Fruit fly (Drosophila melanogaster) whole organism, embryonic: Measurements from ENCODE around the gene Hip14.

Source experiments
- CG10209 ChIP-seq: fragments of 200-800 bp; sonication (Bioruptor generic); optimal IDR thresholded peaks from 3 replicates; lab custom pipeline; 2017; ENCODE audit warnings: missing biosample characterization, mild to moderate bottlenecking, missing genetic modification characterization, missing genetic modification reagents
- CG10366 ChIP-seq: fragments of 200-800 bp; sonication (Bioruptor generic); IDR thresholded peaks from 2 replicates; pipeline ENCODE4 v1.3.6; 2022; ENCODE audit warnings: missing biosample characterization, missing genetic modification characterization
- CG10979 ChIP-seq: fragments of 200-800 bp; sonication (Bioruptor generic); optimal IDR thresholded peaks from 2 replicates; lab custom pipeline; 2018; ENCODE audit warnings: missing biosample characterization, mild to moderate bottlenecking, missing genetic modification characterization, moderate library complexity
- CG11085 ChIP-seq: fragments of 200-800 bp; sonication (Bioruptor generic); IDR thresholded peaks from 2 replicates; pipeline ENCODE4 v1.3.6; 2022; ENCODE audit warnings: missing biosample characterization, missing genetic modification characterization
- CG11456 ChIP-seq: fragments of 200-800 bp; sonication (Bioruptor generic); IDR thresholded peaks from 3 replicates; pipeline ENCODE4 v1.3.6; 2022; ENCODE audit warnings: missing biosample characterization, missing genetic modification characterization
- CG12942 ChIP-seq: fragments of 200-800 bp; sonication (Bioruptor generic); optimal IDR thresholded peaks from 3 replicates; lab custom pipeline; 2016; ENCODE audit warnings: missing biosample characterization, missing genetic modification characterization
- CG14710 ChIP-seq: fragments of 200-800 bp; sonication (Bioruptor generic); optimal IDR thresholded peaks from 3 replicates; lab custom pipeline; 2019; ENCODE audit warnings: missing biosample characterization, mild to moderate bottlenecking, missing genetic modification characterization, moderate library complexity
- CG15696 ChIP-seq: fragments of 200-800 bp; sonication (Bioruptor generic); optimal IDR thresholded peaks from 2 replicates; lab custom pipeline; 2019; ENCODE audit warnings: missing biosample characterization, mild to moderate bottlenecking, missing genetic modification characterization, moderate library complexity
- CG17361 ChIP-seq: fragments of 200-800 bp; sonication (Bioruptor generic); IDR thresholded peaks from 3 replicates; pipeline ENCODE4 v1.3.6; 2022; ENCODE audit warnings: missing biosample characterization, missing genetic modification characterization
- CG2712 ChIP-seq: fragments of 200-800 bp; optimal IDR thresholded peaks from 3 replicates; lab custom pipeline; 2019; ENCODE audit warnings: missing biosample characterization, mild to moderate bottlenecking, missing genetic modification characterization, moderate library complexity
- CG2889 ChIP-seq: fragments of 200-800 bp; sonication (Bioruptor generic); IDR thresholded peaks from 3 replicates; pipeline ENCODE4 v1.3.6; 2022; ENCODE audit warnings: missing biosample characterization, missing genetic modification characterization
- CG3838 ChIP-seq: fragments of 200-800 bp; sonication (Bioruptor generic); optimal IDR thresholded peaks from 3 replicates; lab custom pipeline; 2016; ENCODE audit warnings: missing biosample characterization, missing genetic modification characterization
- CG6813 ChIP-seq: fragments of 200-800 bp; sonication (Bioruptor generic); optimal IDR thresholded peaks from 2 replicates; lab custom pipeline; 2017; ENCODE audit warnings: missing biosample characterization, missing genetic modification characterization, mild to moderate bottlenecking, moderate library complexity, missing genetic modification reagents
- CG7271 ChIP-seq: fragments of 200-800 bp; sonication (Bioruptor generic); optimal IDR thresholded peaks from 2 replicates; lab custom pipeline; 2018; ENCODE audit warnings: missing biosample characterization, mild to moderate bottlenecking, missing genetic modification characterization, moderate library complexity
- CG8290 ChIP-seq, 3 experiments: fragments of 200-800 bp; sonication (Bioruptor generic); optimal IDR thresholded peaks; 2 replicates each; lab custom pipeline; 2016 to 2019; ENCODE audit warnings: missing biosample characterization in 3 of 3, missing genetic modification characterization in 3 of 3, mild to moderate bottlenecking in 2 of 3, moderate library complexity in 1 of 3
- CG8765 ChIP-seq: fragments of 200-800 bp; sonication (Bioruptor generic); IDR thresholded peaks from 2 replicates; pipeline ENCODE4 v1.3.6; 2022; ENCODE audit warnings: missing biosample characterization, missing genetic modification characterization
- CG9215 ChIP-seq: fragments of 200-800 bp; sonication (Bioruptor generic); IDR thresholded peaks from 2 replicates; pipeline ENCODE4 v1.3.6; 2022; ENCODE audit warnings: missing biosample characterization, missing genetic modification characterization
- CG9817 ChIP-seq: fragments of 200-800 bp; sonication (Bioruptor generic); optimal IDR thresholded peaks from 2 replicates; lab custom pipeline; 2018; ENCODE audit warnings: missing biosample characterization, mild to moderate bottlenecking, missing genetic modification characterization, moderate library complexity
- CrebB ChIP-seq: fragments of 200-800 bp; sonication (Bioruptor generic); optimal IDR thresholded peaks from 3 replicates; lab custom pipeline; 2018; ENCODE audit warnings: missing biosample characterization, mild to moderate bottlenecking, missing genetic modification characterization
- D ChIP-seq, 2 experiments: fragments of 200-800 bp in 1 of 2; fragments of >200 bp in 1 of 2; sonication (Bioruptor generic) in 1 of 2; optimal IDR thresholded peaks; 2 replicates in 1 of 2; 3 replicates in 1 of 2; lab custom pipeline; 2017; ENCODE audit warnings: mild to moderate bottlenecking in 1 of 2, missing biosample characterization in 1 of 2, missing genetic modification characterization in 1 of 2, missing genetic modification reagents in 1 of 2
- Dip2 ChIP-seq: fragments of 200-800 bp; sonication (Bioruptor generic); IDR thresholded peaks from 2 replicates; pipeline ENCODE4 v1.3.6; 2022; ENCODE audit warnings: missing biosample characterization, missing genetic modification characterization
- Doc3 ChIP-seq: fragments of 200-800 bp; sonication (Bioruptor generic); IDR thresholded peaks from 3 replicates; pipeline ENCODE4 v1.3.6; 2022; ENCODE audit warnings: missing biosample characterization, missing genetic modification characterization; ENCODE audit not compliant: partially characterized antibody
- E2f1 ChIP-seq: fragments of 200-800 bp; sonication (Bioruptor generic); IDR thresholded peaks from 2 replicates; pipeline ENCODE4 v1.3.6; 2022; ENCODE audit warnings: missing biosample characterization, missing genetic modification characterization
- Hr3 ChIP-seq: fragments of 200-800 bp; sonication (Bioruptor generic); optimal IDR thresholded peaks from 3 replicates; lab custom pipeline; 2016; ENCODE audit warnings: missing biosample characterization, missing genetic modification characterization
- Spps ChIP-seq: fragments of 200-800 bp; sonication (Bioruptor generic); optimal IDR thresholded peaks from 2 replicates; lab custom pipeline; 2018; ENCODE audit warnings: missing biosample characterization, mild to moderate bottlenecking, missing genetic modification characterization
- Taf1 ChIP-seq: fragments of 200-800 bp; sonication (Bioruptor generic); IDR thresholded peaks from 2 replicates; pipeline ENCODE4 v1.3.6; 2022; ENCODE audit warnings: missing biosample characterization, missing genetic modification characterization
- Xrp1 ChIP-seq: fragments of 200-800 bp; sonication (Bioruptor generic); IDR thresholded peaks from 2 replicates; pipeline ENCODE4 v1.3.6; 2022; ENCODE audit warnings: missing biosample characterization, missing genetic modification characterization
- bbx ChIP-seq: fragments of 200-800 bp; sonication (Bioruptor generic); IDR thresholded peaks from 2 replicates; pipeline ENCODE4 v1.3.6; 2022; ENCODE audit warnings: missing biosample characterization, missing genetic modification characterization; ENCODE audit not compliant: partially characterized antibody
- br ChIP-seq: fragments of >200 bp; optimal IDR thresholded peaks from 2 replicates; lab custom pipeline; 2017
- chif ChIP-seq, 2 experiments: fragments of 200-800 bp; sonication (Bioruptor generic); optimal IDR thresholded peaks; 3 replicates each; lab custom pipeline; 2016; ENCODE audit warnings: missing biosample characterization in 2 of 2, missing genetic modification characterization in 2 of 2
- dati ChIP-seq: fragments of 200-800 bp; sonication (Bioruptor generic); IDR thresholded peaks from 2 replicates; pipeline ENCODE4 v1.3.6; 2022; ENCODE audit warnings: missing biosample characterization, missing genetic modification characterization
- dmrt11E ChIP-seq: fragments of 200-800 bp; sonication (Bioruptor generic); optimal IDR thresholded peaks from 3 replicates; lab custom pipeline; 2018; ENCODE audit warnings: missing biosample characterization, mild to moderate bottlenecking, missing genetic modification characterization, moderate library complexity
- emc ChIP-seq: fragments of 200-800 bp; sonication (Bioruptor generic); optimal IDR thresholded peaks from 2 replicates; lab custom pipeline; 2016; ENCODE audit warnings: missing biosample characterization, missing genetic modification characterization
- gcm ChIP-seq: fragments of 200-800 bp; sonication (Bioruptor generic); optimal IDR thresholded peaks from 2 replicates; lab custom pipeline; 2019; ENCODE audit warnings: missing biosample characterization, mild to moderate bottlenecking, missing genetic modification characterization, moderate library complexity
- gem ChIP-seq: fragments of 200-800 bp; sonication (Bioruptor generic); optimal IDR thresholded peaks from 2 replicates; lab custom pipeline; 2019; ENCODE audit warnings: missing biosample characterization, mild to moderate bottlenecking, missing genetic modification characterization, moderate library complexity
- h ChIP-seq: fragments of >200 bp; optimal IDR thresholded peaks from 2 replicates; lab custom pipeline; 2017
- ham ChIP-seq: fragments of 200-800 bp; sonication (Bioruptor generic); IDR thresholded peaks from 2 replicates; pipeline ENCODE4 v1.3.6; 2022; ENCODE audit warnings: missing biosample characterization, missing genetic modification characterization
- klu ChIP-seq: fragments of 200-800 bp; sonication (Bioruptor generic); IDR thresholded peaks from 2 replicates; pipeline ENCODE4 v1.3.6; 2022; ENCODE audit warnings: missing biosample characterization, missing genetic modification characterization
- lab ChIP-seq: fragments of 200-800 bp; sonication (Bioruptor generic); optimal IDR thresholded peaks from 3 replicates; lab custom pipeline; 2017; ENCODE audit warnings: missing biosample characterization, missing genetic modification characterization, mild to moderate bottlenecking, moderate library complexity, missing genetic modification reagents
- lola ChIP-seq, 3 experiments: fragments of >200 bp in 2 of 3; fragments of 200-800 bp in 1 of 3; sonication (Bioruptor generic) in 1 of 3; optimal IDR thresholded peaks; 2 replicates each; lab custom pipeline; 2017 to 2019; ENCODE audit warnings: missing biosample characterization in 3 of 3, missing genetic modification characterization in 3 of 3, mild to moderate bottlenecking in 1 of 3, moderate library complexity in 1 of 3
- lov ChIP-seq, 2 experiments: fragments of 200-800 bp in 1 of 2; fragments of >200 bp in 1 of 2; sonication (Bioruptor generic) in 1 of 2; IDR thresholded peaks in 1 of 2; optimal IDR thresholded peaks in 1 of 2; 2 replicates in 1 of 2; 3 replicates in 1 of 2; pipeline versions ENCODE4 v1.3.6 to Lab custom; 2017 to 2022; ENCODE audit warnings: missing biosample characterization in 1 of 2, missing genetic modification characterization in 1 of 2
- mld ChIP-seq: fragments of 200-800 bp; sonication (Bioruptor generic); IDR thresholded peaks from 3 replicates; pipeline ENCODE4 v1.3.6; 2022; ENCODE audit warnings: missing biosample characterization, missing genetic modification characterization; ENCODE audit not compliant: partially characterized antibody
- nau ChIP-seq: fragments of 200-800 bp; sonication (Bioruptor generic); optimal IDR thresholded peaks from 3 replicates; lab custom pipeline; 2017; ENCODE audit warnings: missing biosample characterization, mild to moderate bottlenecking, missing genetic modification characterization, missing genetic modification reagents
- nerfin-2 ChIP-seq: fragments of 200-800 bp; sonication (Bioruptor generic); IDR thresholded peaks from 2 replicates; pipeline ENCODE4 v1.3.6; 2022; ENCODE audit warnings: missing biosample characterization, missing genetic modification characterization; ENCODE audit not compliant: partially characterized antibody
- otp ChIP-seq: fragments of 200-800 bp; sonication (Bioruptor generic); IDR thresholded peaks from 3 replicates; pipeline ENCODE4, ENCODE4 v1.3.6; 2022; ENCODE audit warnings: missing biosample characterization, missing genetic modification characterization
- phol ChIP-seq: fragments of 200-800 bp; sonication (Bioruptor generic); optimal IDR thresholded peaks from 3 replicates; lab custom pipeline; 2018; ENCODE audit warnings: missing biosample characterization, mild to moderate bottlenecking, missing genetic modification characterization, moderate library complexity
- sens ChIP-seq: fragments of 200-800 bp; sonication (Bioruptor generic); peaks from one replicate; lab custom pipeline; 2016; ENCODE audit warnings: missing biosample characterization, missing genetic modification characterization
- unc-4 ChIP-seq: fragments of 200-800 bp; sonication (Bioruptor generic); IDR thresholded peaks from 2 replicates; pipeline ENCODE4 v1.3.6; 2022; ENCODE audit warnings: missing biosample characterization, missing genetic modification characterization; ENCODE audit not compliant: partially characterized antibody
- zen ChIP-seq: fragments of 200-800 bp; sonication (Bioruptor generic); optimal IDR thresholded peaks from 3 replicates; lab custom pipeline; 2018; ENCODE audit warnings: missing biosample characterization, mild to moderate bottlenecking, missing genetic modification characterization, moderate library complexity

Gene Hip14

dm6 chr3L:16017528-16018250 is 29.7 kb downstream of the Hip14 start (continued):
- TF ChIP-seq D (optimal IDR thresholded peaks at IDR 0.05; lab: Kevin White, UChicago), result peak; percentile 94
- no peak for TF ChIP-seq D (GFP tag; optimal IDR thresholded peaks at IDR 0.05; lab: Kevin White, UChicago)
- TF ChIP-seq CG8290 (GFP tag; optimal IDR thresholded peaks at IDR 0.05; lab: Kevin White, UChicago), result no peak
- no peak for TF ChIP-seq CG8290 (tag; optimal IDR thresholded peaks at IDR 0.05; lab: Kevin White, UChicago)
- TF ChIP-seq chif (GFP tag; optimal IDR thresholded peaks at IDR 0.05; lab: Kevin White, UChicago), result no peak
- TF ChIP-seq Spps, result no peak
- TF ChIP-seq phol (tag; lab: Kevin White, UChicago), result no peak
- no peak for TF ChIP-seq Dip2
- no peak for TF ChIP-seq lov (optimal IDR thresholded peaks at IDR 0.05; lab: Kevin White, UChicago)
- TF ChIP-seq lov (GFP tag; IDR thresholded peaks at IDR 0.05; lab: Robert Waterston, UW), result no peak
- TF ChIP-seq klu (GFP tag; lab: Robert Waterston, UW), result no peak
- TF ChIP-seq CG11456 (GFP tag; lab: Robert Waterston, UW), result no peak
- TF ChIP-seq CrebB (tag; lab: Kevin White, UChicago), result no peak
- TF ChIP-seq bbx (GFP tag; lab: Robert Waterston, UW), result no peak
- TF ChIP-seq Doc3 (GFP tag; lab: Robert Waterston, UW), result 0 out of 3 replicates have a peak, but pooled peaks have one; percentile 29
- no peak for TF ChIP-seq gcm (GFP tag; lab: Kevin White, UChicago)
- no peak for TF ChIP-seq CG3838 (GFP tag; lab: Kevin White, UChicago)
- no peak for TF ChIP-seq otp (GFP tag; lab: Robert Waterston, UW)
- no peak for TF ChIP-seq dmrt11E
- no peak for TF ChIP-seq ham (GFP tag; lab: Robert Waterston, UW)
- TF ChIP-seq CG11085 (GFP tag; lab: Robert Waterston, UW), result no peak
- TF ChIP-seq dati, result no peak
- no peak for TF ChIP-seq unc-4 (GFP tag; lab: Robert Waterston, UW)
- TF ChIP-seq mld (GFP tag; lab: Robert Waterston, UW), result no peak
- TF ChIP-seq lab (GFP tag; lab: Kevin White, UChicago), result no peak
- no peak for TF ChIP-seq CG10366 (GFP tag; lab: Robert Waterston, UW)
- no peak for TF ChIP-seq CG6813 (GFP tag; lab: Kevin White, UChicago)
- TF ChIP-seq E2f1 (GFP tag; lab: Robert Waterston, UW), result no peak
- TF ChIP-seq br (lab: Kevin White, UChicago), result no peak

DNA sequence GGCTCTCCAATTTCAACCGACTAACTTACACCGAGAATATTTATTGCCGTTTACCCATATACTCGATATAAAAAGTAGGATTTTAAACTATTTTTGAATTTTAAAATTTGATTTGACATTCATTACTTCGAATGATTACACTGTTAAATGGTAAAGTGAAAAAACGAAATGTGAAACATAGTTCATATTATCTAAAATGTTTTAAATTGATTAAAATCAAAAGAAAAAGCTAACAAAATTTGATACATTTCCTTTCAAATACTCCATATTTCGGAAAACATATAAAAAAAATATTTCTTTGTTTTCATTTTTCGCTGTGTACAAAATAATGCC is 30.2 kb downstream of the Hip14 start:
- no peak for TF ChIP-seq emc (GFP tag; lab: Kevin White, UChicago)
- no peak for TF ChIP-seq CG2889 (GFP tag; lab: Robert Waterston, UW)
- TF ChIP-seq CG9817 (tag; lab: Kevin White, UChicago), result no peak
- peak; percentile 32; the same call in 1 of the 2 replicates for TF ChIP-seq Xrp1 (GFP tag; lab: Robert Waterston, UW)
- peak; percentile 2 for TF ChIP-seq CG10979 (tag; lab: Kevin White, UChicago)
- peak; percentile 38 for TF ChIP-seq CG2712
- TF ChIP-seq CG14710 (tag; lab: Kevin White, UChicago), result peak; percentile 36
- TF ChIP-seq Hr3 (GFP tag; lab: Kevin White, UChicago), result no peak
- TF ChIP-seq CG12942 (GFP tag; lab: Kevin White, UChicago), result no peak
- TF ChIP-seq CG9215 (GFP tag; lab: Robert Waterston, UW), result no peak
- TF ChIP-seq CG15696 (tag; lab: Kevin White, UChicago), result no peak
- TF ChIP-seq CG7271 (tag; lab: Kevin White, UChicago), result peak; percentile 19
- TF ChIP-seq gem (tag; lab: Kevin White, UChicago), result peak; percentile 27
- TF ChIP-seq CG17361 (GFP tag; lab: Robert Waterston, UW), result 0 out of 3 replicates have a peak, but pooled peaks have one; percentile 26
- TF ChIP-seq sens (GFP tag; lab: Kevin White, UChicago), result peak; percentile 58
- peak in 1 of 3 experiments; percentile 19 for TF ChIP-seq lola (GFP tag; optimal IDR thresholded peaks at IDR 0.05; lab: Kevin White, UChicago)
- TF ChIP-seq nerfin-2 (GFP tag; lab: Robert Waterston, UW), result no peak
- no peak for TF ChIP-seq nau (GFP tag; lab: Kevin White, UChicago)
- no peak for TF ChIP-seq h (lab: Kevin White, UChicago)
- TF ChIP-seq CG10209 (GFP tag; lab: Kevin White, UChicago), result no peak
- TF ChIP-seq Taf1 (GFP tag; lab: Robert Waterston, UW), result no peak
- TF ChIP-seq zen (tag; lab: Kevin White, UChicago), result peak; percentile 55
- TF ChIP-seq CG8765 (GFP tag; lab: Robert Waterston, UW), result no peak
